Worm (Caenorhabditis elegans) whole organism, L3 larva: ENCODE data around the gene dcn-1.

Source experiments
- ama-1 ChIP-seq: fragments of 150-350 bp; optimal IDR thresholded peaks from 2 replicates; lab custom pipeline; 2018
- ceh-28 ChIP-seq: fragments of 150-350 bp; optimal IDR thresholded peaks from 2 replicates; lab custom pipeline; 2014; ENCODE audit warnings: missing biosample characterization, missing genetic modification reagents, missing genetic modification characterization
- egl-27 ChIP-seq: sonication (generic microtip); optimal IDR thresholded peaks from 4 replicates; lab custom pipeline; 2017; ENCODE audit warnings: missing biosample characterization, missing genetic modification reagents, missing genetic modification characterization
- skn-1 ChIP-seq: fragments of 150-350 bp; optimal IDR thresholded peaks from 2 replicates; lab custom pipeline; 2014; ENCODE audit warnings: missing biosample characterization, missing genetic modification characterization
- unc-62 ChIP-seq: fragments of 150-350 bp; sonication (generic microtip); optimal IDR thresholded peaks from 4 replicates; lab custom pipeline; 2014; ENCODE audit warnings: missing biosample characterization, missing genetic modification reagents, missing genetic modification characterization

DNA sequence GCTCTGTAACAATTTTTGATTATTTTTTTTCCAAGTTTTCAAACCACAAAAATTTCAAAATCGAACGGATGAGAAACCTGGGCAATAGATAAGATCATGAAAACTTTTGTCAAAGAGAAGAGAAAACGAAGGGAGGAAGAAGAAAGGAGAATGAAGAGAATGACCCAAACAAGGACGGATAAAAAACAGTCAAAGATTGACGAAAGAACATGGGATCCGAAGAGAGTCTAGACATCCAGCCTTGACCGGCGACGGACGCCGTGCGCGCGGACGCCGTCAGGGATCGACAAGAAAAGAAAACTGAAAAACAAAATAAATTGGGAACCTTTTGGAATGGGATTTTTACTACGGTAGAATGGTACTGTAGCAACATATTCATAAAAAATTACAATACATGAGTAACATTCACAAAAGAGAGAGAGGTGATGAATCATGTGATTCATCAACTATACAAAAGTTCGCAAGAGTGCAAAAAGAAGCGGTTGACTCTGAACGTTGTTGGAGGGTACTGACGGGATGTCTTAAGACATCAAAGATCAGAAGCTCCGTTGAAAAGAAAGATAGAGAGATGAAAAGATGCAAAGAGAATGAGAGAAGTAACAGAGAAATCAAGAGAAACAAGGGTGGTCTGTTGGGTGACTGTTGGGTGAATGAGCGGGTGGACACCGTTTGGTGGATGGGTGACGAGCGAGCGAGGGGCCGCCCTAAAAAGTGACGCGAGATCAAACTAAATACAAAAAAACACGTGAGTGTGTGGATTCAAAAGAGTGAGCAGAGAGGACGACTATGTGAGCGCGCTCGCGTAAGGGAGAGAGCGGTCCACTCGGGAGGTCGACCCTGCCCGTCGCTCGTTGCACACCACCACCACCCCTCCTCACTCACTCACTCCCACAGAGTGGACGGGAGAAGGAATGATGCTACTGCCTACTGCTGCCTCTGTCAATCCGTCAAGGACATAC lies 33.2 kb upstream of the dcn-1 start, which contains the start of gene sup-26:
- TF ChIP-seq unc-62 (GFP tag; lab: Kevin White, UChicago) = no peak
- no peak for TF ChIP-seq skn-1 (tag; lab: Kevin White, UChicago)
- peak; percentile 7 for TF ChIP-seq ama-1
- no peak for TF ChIP-seq ceh-28 (tag; lab: Kevin White, UChicago)
- TF ChIP-seq egl-27 (tag; lab: Kevin White, UChicago) = no peak
